Worm (Caenorhabditis elegans) whole organism, L4 larva: ENCODE results near the gene Y57A10A.4.
A peak's percentile ranks its signal among the peaks of the same experiment; 100 is the strongest.

ENCODE experiments used
- F26F4.8 ChIP-seq: fragments of 200-800 bp; sonication (Bioruptor generic); conservative IDR thresholded peaks from 2 replicates; pipeline ENCODE4 v1.3.6; 2022; ENCODE audit warnings: missing genetic modification characterization, missing compliant biosample characterization
- Y48G9A.11 ChIP-seq: fragments of 200-800 bp; sonication (Bioruptor generic); IDR thresholded peaks from 2 replicates; pipeline ENCODE4 v1.3.6; 2022; ENCODE audit warnings: missing genetic modification reagents, missing genetic modification characterization, missing compliant biosample characterization
- ceh-82 ChIP-seq: sonication (generic microtip); optimal IDR thresholded peaks from 2 replicates; lab custom pipeline; 2017; ENCODE audit warnings: missing biosample characterization, missing genetic modification characterization
- egl-27 ChIP-seq: sonication (generic microtip); optimal IDR thresholded peaks from 3 replicates; lab custom pipeline; 2017; ENCODE audit warnings: missing biosample characterization, missing genetic modification reagents, missing genetic modification characterization
- fos-1 ChIP-seq: fragments of 150-350 bp; optimal IDR thresholded peaks from 2 replicates; lab custom pipeline; 2014; ENCODE audit warnings: missing biosample characterization, missing genetic modification characterization
- nhr-11 ChIP-seq: fragments of 150-350 bp; optimal IDR thresholded peaks from 2 replicates; lab custom pipeline; 2014; ENCODE audit warnings: missing biosample characterization, missing genetic modification characterization
- spr-3 ChIP-seq: fragments of 200-800 bp; sonication (Bioruptor generic); optimal IDR thresholded peaks from 2 replicates; lab custom pipeline; 2018; ENCODE audit warnings: mild to moderate bottlenecking, missing genetic modification characterization, missing compliant biosample characterization
- zip-2 ChIP-seq: fragments of 150-350 bp; optimal IDR thresholded peaks from 2 replicates; lab custom pipeline; 2014; ENCODE audit warnings: missing biosample characterization, missing genetic modification characterization
- ztf-11 ChIP-seq: fragments of 150-350 bp; optimal IDR thresholded peaks from 2 replicates; lab custom pipeline; 2014; ENCODE audit warnings: missing biosample characterization, missing genetic modification characterization

DNA sequence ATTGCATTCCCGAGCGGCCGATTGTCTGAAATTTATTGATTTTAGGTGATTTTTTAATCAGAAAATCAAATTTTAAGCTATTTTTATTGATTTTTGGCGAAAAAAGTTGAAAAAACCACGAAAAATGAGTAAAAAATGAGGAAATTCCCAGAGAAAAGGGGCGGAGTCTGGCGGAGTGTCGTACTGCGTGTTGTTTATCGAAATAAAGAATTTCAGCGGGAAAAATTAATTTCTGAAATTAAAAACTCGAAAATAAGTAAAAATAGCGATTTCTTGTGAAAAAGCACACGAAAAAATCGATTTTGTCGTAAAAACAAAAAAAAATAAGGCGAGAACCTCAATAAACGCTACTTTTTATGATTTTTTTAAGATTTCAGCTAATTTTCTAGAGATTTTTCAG, 33.1 kb downstream of the Y57A10A.4 start, which contains the start of gene Y57A10A.13:
- TF ChIP-seq fos-1 (tag; lab: Kevin White, UChicago) (no peak), nhr-11 (tag; lab: Kevin White, UChicago) (no peak), egl-27 (tag; lab: Kevin White, UChicago) (no peak), Y48G9A.11 (GFP tag; lab: Robert Waterston, UW) (peak; percentile 66; the same call in 1 of the 2 replicates), zip-2 (no peak), spr-3 (GFP tag; lab: Kevin White, UChicago) (no peak), ceh-82 (tag; lab: Kevin White, UChicago) (no peak), F26F4.8 (no peak), ztf-11 (tag; lab: Kevin White, UChicago) (no peak)
